Worm (Caenorhabditis elegans) whole organism, L2 larva: ENCODE results near the gene clec-41.

ENCODE experiments used
- ceh-16 ChIP-seq: fragments of 150-350 bp; optimal IDR thresholded peaks from 2 replicates; lab custom pipeline; 2014; ENCODE audit warnings: missing biosample characterization, missing genetic modification characterization
- dmd-4 ChIP-seq: sonication (generic microtip); optimal IDR thresholded peaks from 2 replicates; lab custom pipeline; 2017; ENCODE audit warnings: missing biosample characterization, missing genetic modification characterization
- lin-13 ChIP-seq: fragments of 150-350 bp; optimal IDR thresholded peaks from 2 replicates; lab custom pipeline; 2014; ENCODE audit warnings: missing biosample characterization, missing genetic modification reagents, missing genetic modification characterization

DNA sequence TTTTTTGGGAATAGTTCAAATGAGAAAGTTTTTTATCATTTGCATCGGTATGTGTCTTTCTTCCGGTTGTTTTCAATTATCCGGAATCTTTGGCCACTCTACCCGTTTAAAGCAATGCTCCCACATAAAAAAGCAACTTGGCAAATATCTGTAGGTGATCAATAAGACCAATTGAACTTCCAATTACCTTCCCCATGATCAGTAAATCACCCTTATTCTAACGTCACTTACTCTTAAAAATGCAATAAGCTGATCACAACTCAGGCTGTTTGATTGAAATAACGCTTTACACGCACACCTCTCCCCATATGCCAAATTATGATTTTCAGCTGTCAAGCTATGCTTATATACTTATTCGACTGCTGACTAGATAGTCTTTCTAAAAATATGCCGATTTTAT lies 42.2 kb downstream of the clec-41 start, which contains the start of gene C34B4.5:
- TF ChIP-seq lin-13 (GFP tag; lab: Kevin White, UChicago) (no peak), dmd-4 (tag; lab: Kevin White, UChicago) (no peak), ceh-16 (no peak)
